Fruit fly (Drosophila melanogaster) whole organism, adult: ENCODE measurements around the gene CG14563.

ENCODE experiments used
- CG11617 ChIP-seq: fragments of 200-800 bp; sonication (Bioruptor generic); optimal IDR thresholded peaks from 2 replicates; lab custom pipeline; 2017; ENCODE audit warnings: mild to moderate bottlenecking, missing biosample characterization, missing genetic modification reagents, missing genetic modification characterization
- CG12768 ChIP-seq: fragments of 200-800 bp; sonication (Bioruptor generic); optimal IDR thresholded peaks from 2 replicates; lab custom pipeline; 2017; ENCODE audit warnings: missing biosample characterization, missing genetic modification characterization, mild to moderate bottlenecking, moderate library complexity, missing genetic modification reagents
- CG14711 ChIP-seq: fragments of 200-800 bp; sonication (Bioruptor generic); optimal IDR thresholded peaks from 2 replicates; lab custom pipeline; 2018; ENCODE audit warnings: missing biosample characterization, mild to moderate bottlenecking, missing genetic modification characterization, moderate library complexity
- CG1620 ChIP-seq: fragments of 200-800 bp; sonication (Bioruptor generic); optimal IDR thresholded peaks from 2 replicates; lab custom pipeline; 2016; ENCODE audit warnings: missing biosample characterization, missing genetic modification characterization
- CG33017 ChIP-seq: fragments of 200-800 bp; sonication (Bioruptor generic); optimal IDR thresholded peaks from 2 replicates; lab custom pipeline; 2018; ENCODE audit warnings: missing biosample characterization, mild to moderate bottlenecking, missing genetic modification characterization, moderate library complexity
- CG5204 ChIP-seq: fragments of 200-800 bp; sonication (Bioruptor generic); optimal IDR thresholded peaks from 2 replicates; lab custom pipeline; 2016; ENCODE audit warnings: missing biosample characterization, missing genetic modification characterization
- CG7045 ChIP-seq: fragments of 200-800 bp; sonication (Bioruptor generic); optimal IDR thresholded peaks from 2 replicates; lab custom pipeline; 2017; ENCODE audit warnings: missing biosample characterization, mild to moderate bottlenecking, missing genetic modification characterization
- CG7101 ChIP-seq: fragments of 200-800 bp; sonication (Bioruptor generic); optimal IDR thresholded peaks from 2 replicates; lab custom pipeline; 2018; ENCODE audit warnings: missing biosample characterization, mild to moderate bottlenecking, missing genetic modification characterization, moderate library complexity
- Clk ChIP-seq: fragments of 200-800 bp; sonication (Bioruptor generic); optimal IDR thresholded peaks from 2 replicates; lab custom pipeline; 2017; ENCODE audit warnings: missing biosample characterization, missing genetic modification characterization
- Crg-1 ChIP-seq: fragments of 200-800 bp; sonication (Bioruptor generic); optimal IDR thresholded peaks from 2 replicates; lab custom pipeline; 2016; ENCODE audit warnings: missing biosample characterization, missing genetic modification characterization
- Hr96 ChIP-seq: fragments of 200-800 bp; sonication (Bioruptor generic); optimal IDR thresholded peaks from 2 replicates; lab custom pipeline; 2016; ENCODE audit warnings: missing biosample characterization, missing genetic modification characterization
- Mnt ChIP-seq: fragments of 200-800 bp; sonication (Bioruptor generic); optimal IDR thresholded peaks from 2 replicates; lab custom pipeline; 2016; ENCODE audit warnings: missing biosample characterization, mild to moderate bottlenecking, missing genetic modification characterization
- bab1 ChIP-seq: fragments of 200-800 bp; sonication (Bioruptor generic); optimal IDR thresholded peaks from 3 replicates; lab custom pipeline; 2019; ENCODE audit warnings: missing biosample characterization, mild to moderate bottlenecking, missing genetic modification characterization, moderate library complexity
- cic ChIP-seq: fragments of 200-800 bp; sonication (Bioruptor generic); optimal IDR thresholded peaks from 2 replicates; lab custom pipeline; 2017; ENCODE audit warnings: missing biosample characterization, mild to moderate bottlenecking, missing genetic modification characterization, moderate library complexity
- cnc ChIP-seq, 2 experiments: fragments of >200 bp; optimal IDR thresholded peaks; 2 replicates each; lab custom pipeline; 2017
- kay ChIP-seq: fragments of 200-800 bp; sonication (Bioruptor generic); peaks from one replicate; lab custom pipeline; 2016; ENCODE audit warnings: missing biosample characterization, missing genetic modification characterization, borderline replicate concordance
- ovo ChIP-seq: fragments of 200-800 bp; sonication (Bioruptor generic); optimal IDR thresholded peaks from 2 replicates; lab custom pipeline; 2016; ENCODE audit warnings: missing biosample characterization, missing genetic modification characterization
- pad ChIP-seq: fragments of 200-800 bp; sonication (Bioruptor generic); optimal IDR thresholded peaks from 3 replicates; lab custom pipeline; 2017; ENCODE audit warnings: missing biosample characterization, missing genetic modification characterization, mild to moderate bottlenecking, moderate library complexity, missing genetic modification reagents
- tj ChIP-seq: fragments of 200-800 bp; sonication (Bioruptor generic); optimal IDR thresholded peaks from 3 replicates; lab custom pipeline; 2017; ENCODE audit warnings: missing biosample characterization, mild to moderate bottlenecking, missing genetic modification characterization, moderate library complexity
- toe ChIP-seq: fragments of 200-800 bp; sonication (Bioruptor generic); optimal IDR thresholded peaks from 2 replicates; lab custom pipeline; 2016; ENCODE audit warnings: missing biosample characterization, missing genetic modification characterization

Gene CG14563

dm6 chr3L:21839720-21840641 is 2.2 kb downstream of the CG14563 start:
- TF ChIP-seq Hr96 (peak; percentile 82), CG12768 (GFP tag; lab: Kevin White, UChicago) (peak; percentile 79), CG14711 (tag; lab: Kevin White, UChicago) (peak; percentile 52), CG11617 (GFP tag; lab: Kevin White, UChicago) (peak; percentile 87), Clk (peak; percentile 81), CG5204 (GFP tag; lab: Kevin White, UChicago) (peak; percentile 88), Crg-1 (GFP tag; lab: Kevin White, UChicago) (peak; percentile 66), CG33017 (tag; lab: Kevin White, UChicago) (peak; percentile 78), CG7101 (tag; lab: Kevin White, UChicago) (peak; percentile 80), cnc (optimal IDR thresholded peaks at IDR 0.05; lab: Kevin White, UChicago) (no peak), pad (GFP tag; lab: Kevin White, UChicago) (no peak), ovo (GFP tag; lab: Kevin White, UChicago) (peak; percentile 3), cic (GFP tag; lab: Kevin White, UChicago) (peak; percentile 10), toe (peak; percentile 82), tj (GFP tag; lab: Kevin White, UChicago) (peak; percentile 96), kay (GFP tag; lab: Kevin White, UChicago) (peak; percentile 90), CG1620 (GFP tag; lab: Kevin White, UChicago) (peak; percentile 56), CG7045 (GFP tag; lab: Kevin White, UChicago) (peak; percentile 89), bab1 (GFP tag; lab: Kevin White, UChicago) (peak; percentile 91), Mnt (GFP tag; lab: Kevin White, UChicago) (peak; percentile 48)

- TF ChIP-seq bab1 (GFP tag; lab: Kevin White, UChicago) = no peak
- TF ChIP-seq CG33017 (tag; lab: Kevin White, UChicago) = no peak
- no peak for TF ChIP-seq cnc (optimal IDR thresholded peaks at IDR 0.05; lab: Kevin White, UChicago)
- TF ChIP-seq kay (GFP tag; lab: Kevin White, UChicago) = no peak
- TF ChIP-seq CG12768 (GFP tag; lab: Kevin White, UChicago) = no peak
- no peak for TF ChIP-seq ovo (GFP tag; lab: Kevin White, UChicago)
- no peak for TF ChIP-seq CG7101 (tag; lab: Kevin White, UChicago)
- no peak for TF ChIP-seq Crg-1 (GFP tag; lab: Kevin White, UChicago)
- TF ChIP-seq CG1620 (GFP tag; lab: Kevin White, UChicago) = no peak
- no peak for TF ChIP-seq CG11617 (GFP tag; lab: Kevin White, UChicago)
- no peak for TF ChIP-seq CG5204 (GFP tag; lab: Kevin White, UChicago)
- TF ChIP-seq CG7045 (GFP tag; lab: Kevin White, UChicago) = no peak
- no peak for TF ChIP-seq Clk
- no peak for TF ChIP-seq pad (GFP tag; lab: Kevin White, UChicago)
- TF ChIP-seq tj (GFP tag; lab: Kevin White, UChicago) = no peak
- TF ChIP-seq Hr96 = no peak
Measured at dm6 chr3L:21835569-21835968, 6.6 kb downstream of the CG14563 start.

- peak; percentile 37 for TF ChIP-seq tj (GFP tag; lab: Kevin White, UChicago)
- peak; percentile 99 for TF ChIP-seq Mnt (GFP tag; lab: Kevin White, UChicago)
- TF ChIP-seq CG12768 (GFP tag; lab: Kevin White, UChicago) = peak; percentile 72
- peak; percentile 60 for TF ChIP-seq CG7045 (GFP tag; lab: Kevin White, UChicago)
- peak; percentile 75 for TF ChIP-seq Crg-1 (GFP tag; lab: Kevin White, UChicago)
- TF ChIP-seq CG1620 (GFP tag; lab: Kevin White, UChicago) = peak; percentile 82
- TF ChIP-seq kay (GFP tag; lab: Kevin White, UChicago) = no peak
- peak; percentile 68 for TF ChIP-seq pad (GFP tag; lab: Kevin White, UChicago)
- peak; percentile 67 for TF ChIP-seq bab1 (GFP tag; lab: Kevin White, UChicago)
- TF ChIP-seq CG11617 (GFP tag; lab: Kevin White, UChicago) = peak; percentile 77
- peak; percentile 55 for TF ChIP-seq CG14711 (tag; lab: Kevin White, UChicago)
- TF ChIP-seq cnc (optimal IDR thresholded peaks at IDR 0.05; lab: Kevin White, UChicago) = no peak
- peak; percentile 75 for TF ChIP-seq Hr96
- no peak for TF ChIP-seq cic (GFP tag; lab: Kevin White, UChicago)
- TF ChIP-seq CG7101 (tag; lab: Kevin White, UChicago) = peak; percentile 77
- peak; percentile 71 for TF ChIP-seq CG33017 (tag; lab: Kevin White, UChicago)
- peak; percentile 69 for TF ChIP-seq toe
- peak; percentile 54 for TF ChIP-seq Clk
- TF ChIP-seq ovo (GFP tag; lab: Kevin White, UChicago) = peak; percentile 72
- TF ChIP-seq CG5204 (GFP tag; lab: Kevin White, UChicago) = peak; percentile 38
Measured at dm6 chr3L:21832203-21833160, 9.7 kb downstream of the CG14563 start, which contains the start of the genes CG7148 and Nopp140. Gene CG7148 (minus strand): TSS chr3L:21832253. Gene Nopp140 (plus strand): TSS chr3L:21832774.

- TF ChIP-seq CG5204 (GFP tag; lab: Kevin White, UChicago) (no peak), cnc (optimal IDR thresholded peaks at IDR 0.05; lab: Kevin White, UChicago) (no peak), CG11617 (GFP tag; lab: Kevin White, UChicago) (no peak), pad (GFP tag; lab: Kevin White, UChicago) (no peak)
Measured at dm6 chr3L:21830125-21830524, 12.1 kb downstream of the CG14563 start.
